Worm (Caenorhabditis elegans) whole organism, L4 larva: ENCODE measurements around the gene C44C10.9.

Source experiments
- F49E8.2 ChIP-seq: sonication (generic microtip); optimal IDR thresholded peaks from 2 replicates; lab custom pipeline; 2016; ENCODE audit warnings: missing compliant biosample characterization, mild to moderate bottlenecking, missing genetic modification characterization, borderline replicate concordance
- T20F7.1 ChIP-seq: fragments of 200-800 bp; sonication (Bioruptor generic); optimal IDR thresholded peaks from 2 replicates; lab custom pipeline; 2018; ENCODE audit warnings: mild to moderate bottlenecking, missing genetic modification characterization, missing compliant biosample characterization
- Y105C5A.15 ChIP-seq: fragments of 200-800 bp; sonication (Bioruptor generic); IDR thresholded peaks from 2 replicates; pipeline ENCODE4 v1.3.6; 2022; ENCODE audit warnings: missing genetic modification characterization, missing compliant biosample characterization
- ZK337.2 ChIP-seq: fragments of 200-800 bp; sonication (Bioruptor generic); IDR thresholded peaks from 2 replicates; pipeline ENCODE4 v1.3.6; 2022; ENCODE audit warnings: missing genetic modification reagents, missing genetic modification characterization, missing compliant biosample characterization
- aha-1 ChIP-seq: fragments of 150-350 bp; peaks from one replicate; lab custom pipeline; 2014; ENCODE audit warnings: missing biosample characterization, missing genetic modification characterization
- ama-1 ChIP-seq: fragments of 150-350 bp; optimal IDR thresholded peaks from 2 replicates; lab custom pipeline; 2014; ENCODE audit warnings: inconsistent platforms, mixed read lengths
- attf-4 ChIP-seq: sonication (generic microtip); optimal IDR thresholded peaks from 3 replicates; lab custom pipeline; 2017; ENCODE audit warnings: missing biosample characterization, missing genetic modification characterization
- ceh-62 ChIP-seq: sonication (generic microtip); optimal IDR thresholded peaks from 2 replicates; lab custom pipeline; 2017; ENCODE audit warnings: missing biosample characterization, missing genetic modification characterization
- daf-16 ChIP-seq, 3 experiments: sonication (generic microtip); optimal IDR thresholded peaks; 2 replicates each; lab custom pipeline; 2016 to 2017; ENCODE audit warnings: missing genetic modification characterization in 3 of 3, missing genetic modification reagents in 3 of 3, mild to moderate bottlenecking in 2 of 3, missing compliant biosample characterization in 2 of 3, missing biosample characterization in 1 of 3, moderate library complexity in 1 of 3
- daf-19 ChIP-seq: fragments of 200-800 bp; sonication (Bioruptor generic); conservative IDR thresholded peaks from 2 replicates; pipeline ENCODE4 v1.3.6; 2022; ENCODE audit warnings: missing genetic modification characterization, missing compliant biosample characterization
- daf-8 ChIP-seq: fragments of 200-800 bp; sonication (Bioruptor generic); IDR thresholded peaks from 2 replicates; pipeline ENCODE4 v1.3.6; 2022; ENCODE audit warnings: missing genetic modification characterization, missing compliant biosample characterization
- dmd-6 ChIP-seq: fragments of 200-800 bp; sonication (Bioruptor generic); IDR thresholded peaks from 2 replicates; pipeline ENCODE4 v1.3.6; 2022; ENCODE audit warnings: missing genetic modification reagents, missing genetic modification characterization, missing compliant biosample characterization
- dmd-9 ChIP-seq: fragments of 200-800 bp; sonication (Bioruptor generic); IDR thresholded peaks from 2 replicates; pipeline ENCODE4 v1.3.6; 2022; ENCODE audit warnings: missing genetic modification reagents, missing genetic modification characterization, missing compliant biosample characterization
- dpl-1 ChIP-seq: fragments of 150-350 bp; optimal IDR thresholded peaks from 2 replicates; lab custom pipeline; 2014; ENCODE audit warnings: missing biosample characterization, missing genetic modification reagents, missing genetic modification characterization
- egl-43 ChIP-seq: fragments of 200-800 bp; sonication (Bioruptor generic); IDR thresholded peaks from 2 replicates; pipeline ENCODE4 v1.3.6; 2022; ENCODE audit warnings: missing genetic modification reagents, missing genetic modification characterization, missing compliant biosample characterization
- fkh-10 ChIP-seq: fragments of 150-350 bp; optimal IDR thresholded peaks from 2 replicates; lab custom pipeline; 2014; ENCODE audit warnings: missing biosample characterization, missing genetic modification reagents, missing genetic modification characterization
- hlh-11 ChIP-seq: fragments of 200-800 bp; sonication (Bioruptor generic); optimal IDR thresholded peaks from 2 replicates; lab custom pipeline; 2018; ENCODE audit warnings: mild to moderate bottlenecking, missing genetic modification characterization, missing compliant biosample characterization
- hlh-30 ChIP-seq: sonication (generic microtip); optimal IDR thresholded peaks from 2 replicates; lab custom pipeline; 2017; ENCODE audit warnings: antibody characterized with exemption, mild to moderate bottlenecking, missing genetic modification characterization, missing compliant biosample characterization; ENCODE audit not compliant: insufficient read depth
- hmg-1.1 ChIP-seq: fragments of 200-800 bp; sonication (Bioruptor generic); IDR thresholded peaks from 2 replicates; pipeline ENCODE4 v1.3.6; 2022; ENCODE audit warnings: missing genetic modification reagents, missing genetic modification characterization, missing compliant biosample characterization
- lin-38 ChIP-seq: fragments of 200-800 bp; sonication (Bioruptor generic); IDR thresholded peaks from 2 replicates; pipeline ENCODE4 v1.3.6; 2022; ENCODE audit warnings: missing genetic modification reagents, missing genetic modification characterization, missing compliant biosample characterization
- lsy-2 ChIP-seq, 2 experiments: fragments of 150-350 bp in 1 of 2; sonication (generic microtip) in 1 of 2; optimal IDR thresholded peaks; 2 replicates each; lab custom pipeline; 2014 to 2017; ENCODE audit warnings: missing biosample characterization in 2 of 2, missing genetic modification characterization in 2 of 2
- madf-5 ChIP-seq, 2 experiments: fragments of 200-800 bp; sonication (Bioruptor generic); IDR thresholded peaks; 2 replicates each; pipeline ENCODE4 v1.3.6; 2022; ENCODE audit warnings: missing compliant biosample characterization in 2 of 2, missing genetic modification characterization in 2 of 2
- mdt-29 ChIP-seq: fragments of 200-800 bp; sonication (Bioruptor generic); IDR thresholded peaks from 2 replicates; pipeline ENCODE4 v1.3.6; 2022; ENCODE audit warnings: missing genetic modification reagents, missing genetic modification characterization, missing compliant biosample characterization
- nhr-28 ChIP-seq: fragments of 150-350 bp; optimal IDR thresholded peaks from 2 replicates; lab custom pipeline; 2014; ENCODE audit warnings: missing biosample characterization, missing genetic modification characterization
- nhr-6 ChIP-seq: fragments of 150-350 bp; optimal IDR thresholded peaks from 2 replicates; lab custom pipeline; 2014; ENCODE audit warnings: missing biosample characterization, missing genetic modification characterization
- nhr-76 ChIP-seq: fragments of 150-350 bp; optimal IDR thresholded peaks from 2 replicates; lab custom pipeline; 2014; ENCODE audit warnings: missing biosample characterization, missing genetic modification characterization
- php-3 ChIP-seq: fragments of 200-800 bp; sonication (Bioruptor generic); IDR thresholded peaks from 2 replicates; pipeline ENCODE4 v1.3.6; 2022; ENCODE audit warnings: missing genetic modification reagents, missing genetic modification characterization, missing compliant biosample characterization
- pqm-1 ChIP-seq: sonication (generic microtip); optimal IDR thresholded peaks from 2 replicates; lab custom pipeline; 2017; ENCODE audit warnings: missing biosample characterization, missing genetic modification characterization
- rbr-2 ChIP-seq: sonication (generic microtip); optimal IDR thresholded peaks from 2 replicates; lab custom pipeline; 2016; ENCODE audit warnings: missing genotype, missing genetic modification characterization, missing compliant biosample characterization
- tag-97 ChIP-seq: fragments of 200-800 bp; sonication (Bioruptor generic); IDR thresholded peaks from 2 replicates; pipeline ENCODE4 v1.3.6; 2022; ENCODE audit warnings: missing genetic modification characterization, missing compliant biosample characterization
- unc-62 ChIP-seq, 3 experiments: fragments of 150-350 bp in 1 of 3; sonication (generic microtip); optimal IDR thresholded peaks in 2 of 3; peaks in 1 of 3; 1 replicate in 1 of 3; 2 replicates in 2 of 3; lab custom pipeline; 2014 to 2017; ENCODE audit warnings: missing biosample characterization in 3 of 3, missing genetic modification characterization in 3 of 3, missing genetic modification reagents in 3 of 3, missing genotype in 1 of 3
- zfp-2 ChIP-seq: sonication (generic microtip); optimal IDR thresholded peaks from 2 replicates; lab custom pipeline; 2016; ENCODE audit warnings: mild to moderate bottlenecking, missing genetic modification characterization, missing compliant biosample characterization
- zip-2 ChIP-seq: fragments of 150-350 bp; optimal IDR thresholded peaks from 2 replicates; lab custom pipeline; 2014; ENCODE audit warnings: missing biosample characterization, missing genetic modification characterization

The C44C10.9 gene

ce11 chrX:11738602-11739100 is 22.3 kb upstream of the C44C10.9 start, which contains the start of gene nspa-9 (continued):
- TF ChIP-seq aha-1 (tag; lab: Kevin White, UChicago) = no peak
- TF ChIP-seq nhr-76 (tag; lab: Kevin White, UChicago) = no peak
- TF ChIP-seq attf-4 (tag; lab: Kevin White, UChicago) = no peak
- no peak for TF ChIP-seq lsy-2 (tag; optimal IDR thresholded peaks at IDR 0.05; lab: Kevin White, UChicago)
- peak; percentile 83 for TF ChIP-seq hlh-11
- TF ChIP-seq dpl-1 = no peak
- peak in 1 of 2 experiments; percentile 81 for TF ChIP-seq unc-62 (GFP tag; optimal IDR thresholded peaks at IDR 0.05 in 1 of 2; lab: Kevin White, UChicago)
- no peak for TF ChIP-seq unc-62 (tag; optimal IDR thresholded peaks at IDR 0.05; lab: Kevin White, UChicago)
- no peak for TF ChIP-seq zip-2 (tag; lab: Kevin White, UChicago)
- no peak for TF ChIP-seq mdt-29 (GFP tag; lab: Robert Waterston, UW)
- TF ChIP-seq Y105C5A.15 (GFP tag; lab: Robert Waterston, UW) = no peak
- TF ChIP-seq fkh-10 (GFP tag; lab: Kevin White, UChicago) = no peak
- TF ChIP-seq daf-8 (GFP tag; lab: Robert Waterston, UW) = no peak
- no peak for TF ChIP-seq nhr-6 (tag; lab: Kevin White, UChicago)
- no peak for TF ChIP-seq madf-5 (GFP tag; IDR thresholded peaks at IDR 0.05; lab: Robert Waterston, UW)
- no peak for TF ChIP-seq hmg-1.1

ce11 chrX:11737053-11737452 is 20.7 kb upstream of the C44C10.9 start, which contains the start of gene D1053.3:
Gene D1053.3 (minus strand): TSS chrX:11737153.
- TF ChIP-seq hlh-11 (no peak), php-3 (no peak), F49E8.2 (no peak), T20F7.1 (GFP tag; lab: Kevin White, UChicago) (no peak), lin-38 (GFP tag; lab: Robert Waterston, UW) (no peak), dmd-9 (GFP tag; lab: Robert Waterston, UW) (no peak), egl-43 (GFP tag; lab: Robert Waterston, UW) (no peak), mdt-29 (GFP tag; lab: Robert Waterston, UW) (no peak), ama-1 (no peak), lsy-2 (tag; optimal IDR thresholded peaks at IDR 0.05; lab: Kevin White, UChicago) (no peak), pqm-1 (tag; lab: Kevin White, UChicago) (no peak), zfp-2 (tag; lab: Kevin White, UChicago) (no peak), attf-4 (tag; lab: Kevin White, UChicago) (no peak), dpl-1 (no peak), daf-8 (GFP tag; lab: Robert Waterston, UW) (no peak)

ce11 chrX:11734110-11734509 is 17.8 kb upstream of the C44C10.9 start:
- no peak for TF ChIP-seq ZK337.2 (GFP tag; lab: Robert Waterston, UW)
- TF ChIP-seq daf-16 (GFP tag; optimal IDR thresholded peaks at IDR 0.05; lab: Kevin White, UChicago) = no peak
- TF ChIP-seq daf-16 (tag; optimal IDR thresholded peaks at IDR 0.05; lab: Kevin White, UChicago) = peak; percentile 49
- TF ChIP-seq nhr-28 (tag; lab: Kevin White, UChicago) = peak; percentile 40
- peak; percentile 29 for TF ChIP-seq pqm-1 (tag; lab: Kevin White, UChicago)

ce11 chrX:11732752-11733151 is 16.4 kb upstream of the C44C10.9 start:
- TF ChIP-seq hlh-30 (peak; percentile 28), unc-62 (GFP tag; optimal IDR thresholded peaks at IDR 0.05 in 1 of 2; lab: Kevin White, UChicago) (peak in 1 of 2 experiments; percentile 93), unc-62 (tag; optimal IDR thresholded peaks at IDR 0.05; lab: Kevin White, UChicago) (no peak), ceh-62 (tag; lab: Kevin White, UChicago) (no peak), dmd-9 (GFP tag; lab: Robert Waterston, UW) (no peak), rbr-2 (tag; lab: Kevin White, UChicago) (no peak), daf-19 (no peak), dmd-6 (GFP tag; lab: Robert Waterston, UW) (no peak), tag-97 (GFP tag; lab: Robert Waterston, UW) (no peak)
